Fruit fly (Drosophila melanogaster) whole organism, embryonic: ENCODE measurements around the gene SP1173.

ENCODE experiments used
- Adf1 ChIP-seq: fragments of 200-800 bp; sonication (Bioruptor generic); IDR thresholded peaks from 2 replicates; pipeline ENCODE4 v1.3.6; 2022; ENCODE audit warnings: missing biosample characterization, missing genetic modification characterization
- Aef1 ChIP-seq: fragments of 200-800 bp; sonication (Bioruptor generic); IDR thresholded peaks from 3 replicates; pipeline ENCODE4 v1.3.6; 2022; ENCODE audit warnings: missing biosample characterization, missing genetic modification characterization
- Atf6 ChIP-seq: fragments of 200-800 bp; sonication (Bioruptor generic); IDR thresholded peaks from 2 replicates; pipeline ENCODE4 v1.3.6; 2022; ENCODE audit warnings: missing biosample characterization, missing genetic modification characterization
- CG10267 ChIP-seq: fragments of 200-800 bp; sonication (Bioruptor generic); optimal IDR thresholded peaks from 2 replicates; lab custom pipeline; 2018; ENCODE audit warnings: missing biosample characterization, mild to moderate bottlenecking, missing genetic modification characterization, moderate library complexity
- CG10543 ChIP-seq: fragments of 200-800 bp; sonication (Bioruptor generic); optimal IDR thresholded peaks from 3 replicates; lab custom pipeline; 2017; ENCODE audit warnings: missing biosample characterization, mild to moderate bottlenecking, missing genetic modification characterization, moderate library complexity
- CG12071 ChIP-seq: fragments of 200-800 bp; sonication (Bioruptor generic); optimal IDR thresholded peaks from 3 replicates; lab custom pipeline; 2018; ENCODE audit warnings: missing biosample characterization, mild to moderate bottlenecking, missing genetic modification characterization
- CG14441 ChIP-seq: fragments of 200-800 bp; sonication (Bioruptor generic); IDR thresholded peaks from 2 replicates; pipeline ENCODE4 v1.3.6; 2022; ENCODE audit warnings: missing biosample characterization, missing genetic modification characterization
- CG15479 ChIP-seq: fragments of 200-800 bp; sonication (Bioruptor generic); optimal IDR thresholded peaks from 3 replicates; lab custom pipeline; 2019; ENCODE audit warnings: missing biosample characterization, mild to moderate bottlenecking, missing genetic modification characterization, moderate library complexity
- CG16863 ChIP-seq: fragments of 200-800 bp; sonication (Bioruptor generic); optimal IDR thresholded peaks from 3 replicates; lab custom pipeline; 2016; ENCODE audit warnings: missing biosample characterization, missing genetic modification characterization
- CG17186 ChIP-seq: fragments of 200-800 bp; sonication (Bioruptor generic); optimal IDR thresholded peaks from 3 replicates; lab custom pipeline; 2017; ENCODE audit warnings: missing biosample characterization, missing genetic modification reagents, missing genetic modification characterization
- CG3407 ChIP-seq: fragments of 200-800 bp; sonication (Bioruptor generic); optimal IDR thresholded peaks from 2 replicates; lab custom pipeline; 2018; ENCODE audit warnings: missing biosample characterization, mild to moderate bottlenecking, missing genetic modification characterization
- CG34224 ChIP-seq: fragments of 200-800 bp; sonication (Bioruptor generic); IDR thresholded peaks from 3 replicates; pipeline ENCODE4 v1.3.6; 2022; ENCODE audit warnings: missing biosample characterization, missing genetic modification characterization; ENCODE audit not compliant: partially characterized antibody
- CG34376 ChIP-seq: fragments of 200-800 bp; sonication (Bioruptor generic); optimal IDR thresholded peaks from 2 replicates; lab custom pipeline; 2018; ENCODE audit warnings: missing biosample characterization, mild to moderate bottlenecking, missing genetic modification characterization
- CG3995 ChIP-seq: fragments of 200-800 bp; sonication (Bioruptor generic); optimal IDR thresholded peaks from 3 replicates; lab custom pipeline; 2016; ENCODE audit warnings: missing biosample characterization, missing genetic modification characterization
- CG4424 ChIP-seq: fragments of 200-800 bp; sonication (Bioruptor generic); optimal IDR thresholded peaks from 3 replicates; lab custom pipeline; 2016; ENCODE audit warnings: missing biosample characterization, missing genetic modification characterization
- CG5953 ChIP-seq: fragments of 200-800 bp; sonication (Bioruptor generic); IDR thresholded peaks from 2 replicates; pipeline ENCODE4 v1.3.6; 2022; ENCODE audit warnings: missing biosample characterization, missing genetic modification characterization
- CG7372 ChIP-seq: fragments of 200-800 bp; sonication (Bioruptor generic); IDR thresholded peaks from 2 replicates; pipeline ENCODE4 v1.3.6; 2022; ENCODE audit warnings: missing biosample characterization, missing genetic modification characterization
- CoRest ChIP-seq: fragments of 200-800 bp; sonication (Bioruptor generic); optimal IDR thresholded peaks from 3 replicates; lab custom pipeline; 2018; ENCODE audit warnings: missing biosample characterization, mild to moderate bottlenecking, missing genetic modification characterization, moderate library complexity
- Dref ChIP-seq: fragments of 200-800 bp; sonication (Bioruptor generic); IDR thresholded peaks from 2 replicates; pipeline ENCODE4 v1.3.6; 2022; ENCODE audit warnings: missing biosample characterization, missing genetic modification characterization
- Elba2 ChIP-seq: fragments of 200-800 bp; sonication (Bioruptor generic); optimal IDR thresholded peaks from 3 replicates; lab custom pipeline; 2016; ENCODE audit warnings: missing biosample characterization, missing genetic modification characterization
- Hey ChIP-seq: fragments of 200-800 bp; sonication (Bioruptor generic); optimal IDR thresholded peaks from 3 replicates; lab custom pipeline; 2018; ENCODE audit warnings: missing biosample characterization, mild to moderate bottlenecking, missing genetic modification characterization
- Oli ChIP-seq: fragments of 200-800 bp; sonication (Bioruptor generic); optimal IDR thresholded peaks from 2 replicates; lab custom pipeline; 2018; ENCODE audit warnings: missing biosample characterization, mild to moderate bottlenecking, missing genetic modification characterization, moderate library complexity
- Rx ChIP-seq: fragments of 200-800 bp; sonication (Bioruptor generic); IDR thresholded peaks from 2 replicates; pipeline ENCODE4 v1.3.6; 2022; ENCODE audit warnings: missing biosample characterization, missing genetic modification characterization
- Sry-β ChIP-seq: fragments of 200-800 bp; sonication (Bioruptor generic); optimal IDR thresholded peaks from 2 replicates; lab custom pipeline; 2018; ENCODE audit warnings: missing biosample characterization, mild to moderate bottlenecking, missing genetic modification characterization, moderate library complexity
- TFAM ChIP-seq: fragments of 200-800 bp; sonication (Bioruptor generic); optimal IDR thresholded peaks from 2 replicates; lab custom pipeline; 2017; ENCODE audit warnings: missing biosample characterization, missing genetic modification characterization, inconsistent platforms
- Usf ChIP-seq: fragments of 200-800 bp; sonication (Bioruptor generic); optimal IDR thresholded peaks from 2 replicates; lab custom pipeline; 2017; ENCODE audit warnings: missing genotype, missing biosample characterization, missing genetic modification characterization
- Vsx1 ChIP-seq: fragments of 200-800 bp; sonication (Bioruptor generic); optimal IDR thresholded peaks from 2 replicates; lab custom pipeline; 2017; ENCODE audit warnings: missing biosample characterization, mild to moderate bottlenecking, missing genetic modification characterization, missing genetic modification reagents
- bigmax ChIP-seq: fragments of 200-800 bp; sonication (Bioruptor generic); optimal IDR thresholded peaks from 2 replicates; lab custom pipeline; 2018; ENCODE audit warnings: missing biosample characterization, mild to moderate bottlenecking, missing genetic modification characterization
- bowl ChIP-seq: fragments of 200-800 bp; sonication (Bioruptor generic); IDR thresholded peaks from 2 replicates; pipeline ENCODE4 v1.3.6; 2022; ENCODE audit warnings: missing biosample characterization, missing genetic modification characterization
- br ChIP-seq: fragments of >200 bp; optimal IDR thresholded peaks from 2 replicates; lab custom pipeline; 2017
- btn ChIP-seq: fragments of 200-800 bp; sonication (Bioruptor generic); optimal IDR thresholded peaks from 2 replicates; lab custom pipeline; 2016; ENCODE audit warnings: missing biosample characterization, missing genetic modification characterization
- chif ChIP-seq, 2 experiments: fragments of 200-800 bp; sonication (Bioruptor generic); optimal IDR thresholded peaks; 3 replicates each; lab custom pipeline; 2016; ENCODE audit warnings: missing biosample characterization in 2 of 2, missing genetic modification characterization in 2 of 2
- chm ChIP-seq: fragments of 200-800 bp; sonication (Bioruptor generic); IDR thresholded peaks from 2 replicates; pipeline ENCODE4 v1.3.6; 2022; ENCODE audit warnings: missing biosample characterization, missing genetic modification characterization
- chn ChIP-seq: fragments of 200-800 bp; sonication (Bioruptor generic); optimal IDR thresholded peaks from 2 replicates; lab custom pipeline; 2016; ENCODE audit warnings: missing biosample characterization, missing genetic modification characterization
- dm ChIP-seq: fragments of 200-800 bp; sonication (Bioruptor generic); optimal IDR thresholded peaks from 3 replicates; lab custom pipeline; 2016; ENCODE audit warnings: missing biosample characterization, missing genetic modification characterization
- dmrt99B ChIP-seq: fragments of 200-800 bp; sonication (Bioruptor generic); optimal IDR thresholded peaks from 2 replicates; lab custom pipeline; 2018; ENCODE audit warnings: missing biosample characterization, mild to moderate bottlenecking, missing genetic modification characterization, moderate library complexity
- ftz-f1 ChIP-seq: fragments of 200-800 bp; sonication (Bioruptor generic); optimal IDR thresholded peaks from 2 replicates; lab custom pipeline; 2016; ENCODE audit warnings: missing biosample characterization, missing genetic modification characterization
- fu2 ChIP-seq: fragments of 200-800 bp; sonication (Bioruptor generic); optimal IDR thresholded peaks from 2 replicates; lab custom pipeline; 2016; ENCODE audit warnings: missing biosample characterization, missing genetic modification characterization
- gce ChIP-seq: fragments of 200-800 bp; sonication (Bioruptor generic); IDR thresholded peaks from 3 replicates; pipeline ENCODE4 v1.3.6; 2022; ENCODE audit warnings: missing biosample characterization, missing genetic modification characterization
- gcm2 ChIP-seq: fragments of 200-800 bp; sonication (Bioruptor generic); optimal IDR thresholded peaks from 2 replicates; lab custom pipeline; 2016; ENCODE audit warnings: missing biosample characterization, missing genetic modification characterization
- hbn ChIP-seq: fragments of 200-800 bp; sonication (Bioruptor generic); IDR thresholded peaks from 2 replicates; pipeline ENCODE4 v1.3.6; 2022; ENCODE audit warnings: missing biosample characterization, missing genetic modification characterization; ENCODE audit not compliant: partially characterized antibody
- lola ChIP-seq, 3 experiments: fragments of >200 bp in 2 of 3; fragments of 200-800 bp in 1 of 3; sonication (Bioruptor generic) in 1 of 3; optimal IDR thresholded peaks; 2 replicates each; lab custom pipeline; 2017 to 2019; ENCODE audit warnings: missing biosample characterization in 3 of 3, missing genetic modification characterization in 3 of 3, mild to moderate bottlenecking in 1 of 3, moderate library complexity in 1 of 3
- mirr ChIP-seq: fragments of 200-800 bp; sonication (Bioruptor generic); optimal IDR thresholded peaks from 3 replicates; lab custom pipeline; 2018; ENCODE audit warnings: missing biosample characterization, mild to moderate bottlenecking, missing genetic modification characterization
- onecut ChIP-seq: fragments of 200-800 bp; sonication (Bioruptor generic); IDR thresholded peaks from 2 replicates; pipeline ENCODE4 v1.3.6; 2022; ENCODE audit warnings: missing biosample characterization, missing genetic modification characterization
- pho ChIP-seq: fragments of 200-800 bp; sonication (Bioruptor generic); optimal IDR thresholded peaks from 2 replicates; lab custom pipeline; 2016; ENCODE audit warnings: missing biosample characterization, missing genetic modification characterization
- ro ChIP-seq: fragments of 200-800 bp; sonication (Bioruptor generic); IDR thresholded peaks from 2 replicates; pipeline ENCODE4 v1.3.6; 2022; ENCODE audit warnings: missing biosample characterization, missing genetic modification characterization
- sd ChIP-seq: fragments of 200-800 bp; sonication (Bioruptor generic); optimal IDR thresholded peaks from 3 replicates; lab custom pipeline; 2018; ENCODE audit warnings: missing biosample characterization, mild to moderate bottlenecking, missing genetic modification characterization, moderate library complexity
- sim ChIP-seq: fragments of 200-800 bp; sonication (Bioruptor generic); IDR thresholded peaks from 2 replicates; pipeline ENCODE4 v1.3.6; 2022; ENCODE audit warnings: missing biosample characterization, missing genetic modification characterization
- slou ChIP-seq: fragments of 200-800 bp; sonication (Bioruptor generic); optimal IDR thresholded peaks from 3 replicates; lab custom pipeline; 2016; ENCODE audit warnings: missing biosample characterization, missing genetic modification characterization
- stwl ChIP-seq: fragments of 200-800 bp; sonication (Bioruptor generic); optimal IDR thresholded peaks from 3 replicates; lab custom pipeline; 2018; ENCODE audit warnings: missing biosample characterization, mild to moderate bottlenecking, missing genetic modification characterization, moderate library complexity
- tna ChIP-seq: fragments of 200-800 bp; sonication (Bioruptor generic); IDR thresholded peaks from 2 replicates; pipeline ENCODE4 v1.3.6; 2022; ENCODE audit warnings: missing biosample characterization, missing genetic modification characterization; ENCODE audit not compliant: partially characterized antibody

The SP1173 gene

DNA sequence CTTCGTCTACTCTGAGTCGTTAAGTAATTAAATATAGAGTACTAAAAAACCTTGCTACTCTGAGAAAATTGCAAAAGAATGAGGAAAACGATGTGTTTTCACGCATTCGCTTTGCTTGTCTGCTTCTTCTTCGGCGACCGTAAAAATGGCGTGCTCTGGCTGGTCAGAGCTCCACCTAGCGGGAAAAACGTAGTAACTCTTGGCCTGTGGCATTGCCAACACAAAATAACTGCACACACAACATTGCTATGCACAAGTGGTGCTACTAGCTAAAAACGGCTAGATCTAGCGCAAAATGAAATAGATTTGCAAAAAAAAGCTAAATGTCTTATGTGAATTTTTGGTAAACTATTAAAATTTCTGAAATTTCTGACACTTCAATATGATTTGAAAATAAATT, 43.8 kb upstream of the SP1173 start (continued):
- no peak for TF ChIP-seq ftz-f1 (GFP tag; lab: Kevin White, UChicago)
- peak; percentile 49; the same call in 2 of the 3 replicates for TF ChIP-seq CG34224 (GFP tag; lab: Robert Waterston, UW)
- no peak for TF ChIP-seq CG16863
- no peak for TF ChIP-seq Oli
- no peak for TF ChIP-seq gcm2 (GFP tag; lab: Kevin White, UChicago)
- TF ChIP-seq dm (GFP tag; lab: Kevin White, UChicago): peak; percentile 94
- TF ChIP-seq CG3407 (GFP tag; lab: Kevin White, UChicago): no peak
- 0 out of 2 replicates have a peak, but pooled peaks have one; percentile 19 for TF ChIP-seq hbn (GFP tag; lab: Robert Waterston, UW)
- TF ChIP-seq CG10543 (GFP tag; lab: Kevin White, UChicago): peak; percentile 42
- peak; percentile 42 for TF ChIP-seq fu2
- TF ChIP-seq slou: no peak
- peak; percentile 30; the same call in 1 of the 3 replicates for TF ChIP-seq Aef1 (GFP tag; lab: Robert Waterston, UW)
- TF ChIP-seq CG10267 (tag; lab: Kevin White, UChicago): peak; percentile 49
- peak; percentile 48 for TF ChIP-seq CG14441 (GFP tag; lab: Robert Waterston, UW)
- no peak for TF ChIP-seq sim (GFP tag; lab: Robert Waterston, UW)
- TF ChIP-seq ro (GFP tag; lab: Robert Waterston, UW): no peak
- TF ChIP-seq bigmax (GFP tag; lab: Kevin White, UChicago): peak; percentile 52
- TF ChIP-seq stwl (tag; lab: Kevin White, UChicago): peak; percentile 80
- TF ChIP-seq CG5953: peak; percentile 40; the same call in 1 of the 2 replicates
- TF ChIP-seq CG34376 (GFP tag; lab: Kevin White, UChicago): peak; percentile 29
- TF ChIP-seq Hey (tag; lab: Kevin White, UChicago): no peak
- no peak for TF ChIP-seq br
- TF ChIP-seq chn (GFP tag; lab: Kevin White, UChicago): peak; percentile 48
- TF ChIP-seq mirr (GFP tag; lab: Kevin White, UChicago): peak; percentile 64
- peak; percentile 50 for TF ChIP-seq CG3995
- peak in 1 of 3 experiments; percentile 23 for TF ChIP-seq lola (GFP tag; optimal IDR thresholded peaks at IDR 0.05; lab: Kevin White, UChicago)
- peak; percentile 5 for TF ChIP-seq CG4424 (GFP tag; lab: Kevin White, UChicago)
- TF ChIP-seq CG7372 (GFP tag; lab: Robert Waterston, UW): peak; percentile 53; the same call in 1 of the 2 replicates
- no peak for TF ChIP-seq CG17186 (GFP tag; lab: Kevin White, UChicago)
- TF ChIP-seq TFAM (GFP tag; lab: Kevin White, UChicago): no peak
- peak; percentile 7 for TF ChIP-seq CG15479 (GFP tag; lab: Kevin White, UChicago)
- TF ChIP-seq pho: no peak
- TF ChIP-seq CG12071: no peak
- TF ChIP-seq Adf1: peak; percentile 33; the same call in 1 of the 2 replicates
- peak in 1 of 2 experiments; percentile 40 for TF ChIP-seq chif (GFP tag; optimal IDR thresholded peaks at IDR 0.05; lab: Kevin White, UChicago)
- 0 out of 2 replicates have a peak, but pooled peaks have one; percentile 56 for TF ChIP-seq chm (GFP tag; lab: Robert Waterston, UW)
- peak; percentile 56 for TF ChIP-seq Dref
- TF ChIP-seq sd (tag; lab: Kevin White, UChicago): peak; percentile 93
- peak; percentile 56 for TF ChIP-seq CoRest (tag; lab: Kevin White, UChicago)
- TF ChIP-seq bowl (GFP tag; lab: Robert Waterston, UW): peak; percentile 62; the same call in 1 of the 2 replicates
- TF ChIP-seq onecut (GFP tag; lab: Robert Waterston, UW): peak; percentile 46
- peak; percentile 93 for TF ChIP-seq Sry-β (GFP tag; lab: Kevin White, UChicago)
- TF ChIP-seq gce (GFP tag; lab: Robert Waterston, UW): 0 out of 3 replicates have a peak, but pooled peaks have one; percentile 24
- no peak for TF ChIP-seq tna (GFP tag; lab: Robert Waterston, UW)
- TF ChIP-seq dmrt99B: no peak
- TF ChIP-seq btn: no peak
- no peak for TF ChIP-seq Vsx1 (GFP tag; lab: Kevin White, UChicago)
- TF ChIP-seq Elba2 (GFP tag; lab: Kevin White, UChicago): peak; percentile 64
- TF ChIP-seq Usf (GFP tag; lab: Kevin White, UChicago): no peak
- peak; percentile 57 for TF ChIP-seq Rx (GFP tag; lab: Robert Waterston, UW)
- TF ChIP-seq Atf6: peak; percentile 21; the same call in 1 of the 2 replicates
